Fruit fly (Drosophila melanogaster): Measurements from ENCODE around the gene Dfd.

The Dfd gene

dm6 chr3R:6791189-6791886 lies at the start of gene Dfd (continued):
- TF ChIP-seq Hr38 (GFP tag; optimal IDR thresholded peaks at IDR 0.05) (no peak), lz (GFP tag; optimal IDR thresholded peaks at IDR 0.05) (peak; percentile 6)

dm6 chr3R:6741983-6742382 lies 49.7 kb upstream of the Dfd start, which contains the start of gene pb:
Gene pb (minus strand): TSS chr3R:6742063.
- TF ChIP-seq eg (GFP tag; IDR thresholded peaks at IDR 0.05) (0 out of 3 replicates have a peak, but pooled peaks have one; percentile 12), CG10669 (GFP tag; optimal IDR thresholded peaks at IDR 0.05) (no peak), CG31627 (GFP tag; optimal IDR thresholded peaks at IDR 0.05) (no peak), CG6854 (GFP tag; optimal IDR thresholded peaks at IDR 0.05) (no peak), CG11902 (GFP tag; optimal IDR thresholded peaks at IDR 0.05) (no peak)

dm6 chr3R:6744036-6744435 lies 47.6 kb upstream of the Dfd start, which contains the start of gene zen2:
Gene zen2 (minus strand): TSS chr3R:6744136.
- TF ChIP-seq CG6276 (GFP tag; optimal IDR thresholded peaks at IDR 0.05) (no peak), CG15336 (GFP tag; IDR thresholded peaks at IDR 0.05) (no peak), Smox (GFP tag; optimal IDR thresholded peaks at IDR 0.05) (no peak), CG6808 (GFP tag; optimal IDR thresholded peaks at IDR 0.05) (no peak), pdm3 (GFP tag; optimal IDR thresholded peaks at IDR 0.05) (no peak), CG4318 (GFP tag; optimal IDR thresholded peaks at IDR 0.05) (no peak), achi (GFP tag; optimal IDR thresholded peaks at IDR 0.05) (no peak), CG8632 (GFP tag; optimal IDR thresholded peaks at IDR 0.05) (no peak), CG3032 (tag; optimal IDR thresholded peaks at IDR 0.05) (no peak), fd59A (GFP tag; optimal IDR thresholded peaks at IDR 0.05) (no peak), Hr38 (GFP tag; optimal IDR thresholded peaks at IDR 0.05) (no peak), CG8119 (GFP tag; IDR thresholded peaks at IDR 0.05) (no peak), vri (GFP tag; optimal IDR thresholded peaks at IDR 0.05) (no peak), CG34406 (GFP tag; optimal IDR thresholded peaks at IDR 0.05) (no peak), lz (GFP tag; optimal IDR thresholded peaks at IDR 0.05) (no peak)

DNA sequence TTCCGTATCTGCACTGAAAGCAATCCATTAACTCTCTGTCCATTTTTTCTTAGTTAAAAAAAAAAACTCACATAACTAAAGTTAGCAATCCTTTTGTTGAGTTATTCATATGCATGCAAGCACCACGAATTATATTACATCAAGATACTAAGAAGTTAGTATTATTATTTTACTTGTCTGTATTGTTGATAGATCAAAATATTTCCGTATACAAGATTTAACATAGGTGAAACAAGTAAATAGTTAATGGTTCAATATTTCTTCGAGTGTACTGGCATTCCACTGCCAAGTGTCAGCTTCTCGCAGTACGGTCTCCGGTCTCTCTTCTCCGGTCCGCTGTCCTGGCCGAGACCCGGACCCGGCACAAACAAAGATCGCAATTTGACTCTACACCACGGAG lies 45.4 kb upstream of the Dfd start:
- TF ChIP-seq CG6808 (GFP tag; optimal IDR thresholded peaks at IDR 0.05) (no peak), CG6792 (GFP tag; optimal IDR thresholded peaks at IDR 0.05) (no peak), CG7368 (GFP tag; optimal IDR thresholded peaks at IDR 0.05) (no peak), lz (GFP tag; optimal IDR thresholded peaks at IDR 0.05) (no peak), CG31627 (GFP tag; optimal IDR thresholded peaks at IDR 0.05) (no peak), Eip75B (GFP tag; optimal IDR thresholded peaks at IDR 0.05) (no peak), esn (GFP tag; optimal IDR thresholded peaks at IDR 0.05) (no peak), fd85E (GFP tag; optimal IDR thresholded peaks at IDR 0.05) (no peak), Hr4 (GFP tag; optimal IDR thresholded peaks at IDR 0.05) (no peak), CG15336 (GFP tag; IDR thresholded peaks at IDR 0.05) (no peak), CG9139 (GFP tag; optimal IDR thresholded peaks at IDR 0.05) (no peak), CG8319 (GFP tag; optimal IDR thresholded peaks at IDR 0.05) (no peak), Eip78C (GFP tag) (no peak), Sox15 (GFP tag; optimal IDR thresholded peaks at IDR 0.05) (no peak)

DNA sequence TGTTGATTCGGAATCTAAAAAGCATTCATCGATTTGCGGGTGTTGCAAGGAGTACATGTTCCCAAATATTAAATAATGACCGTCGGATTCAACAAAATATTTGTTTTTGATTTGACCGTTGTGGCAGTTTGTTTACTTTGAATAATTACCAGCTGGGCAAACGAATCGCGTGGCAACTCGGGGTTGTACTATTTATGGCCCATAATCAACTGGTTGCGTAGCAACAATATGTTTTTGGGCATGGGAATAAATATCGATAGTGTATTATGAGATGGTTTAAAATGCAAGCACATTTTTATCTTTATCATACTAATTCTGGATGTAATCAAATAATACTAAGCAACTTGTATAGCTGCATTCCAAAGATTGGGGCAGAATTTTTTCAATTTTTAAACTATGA lies 43.7 kb upstream of the Dfd start, which contains the start of gene CG34297:
CG34297 (minus strand) TSS at position 101 of the 400 bp plus-strand sequence.
- no peak for TF ChIP-seq CG8632 (GFP tag; optimal IDR thresholded peaks at IDR 0.05)
- peak; percentile 42 for TF ChIP-seq svp (GFP tag)
